Fruit fly (Drosophila melanogaster): Measurements from ENCODE around the gene iPLA2-VIA.

Gene iPLA2-VIA

dm6 chr3L:9838534-9838933, 25.6 kb downstream of the iPLA2-VIA start, which contains the start of gene Cdk8 (continued):
- TF ChIP-seq Ets97D (GFP tag; optimal IDR thresholded peaks at IDR 0.05) (no peak), Nf-YC (tag; optimal IDR thresholded peaks at IDR 0.05) (peak; percentile 58), kah (GFP tag; optimal IDR thresholded peaks at IDR 0.05) (no peak), pan (optimal IDR thresholded peaks at IDR 0.05) (no peak), pan (GFP tag; optimal IDR thresholded peaks at IDR 0.05 in 1 of 2, IDR thresholded peaks at IDR 0.05 in 1 of 2) (peak in 1 of 2 experiments; percentile 31), Hand (GFP tag; optimal IDR thresholded peaks at IDR 0.05) (no peak), Xbp1 (GFP tag; optimal IDR thresholded peaks at IDR 0.05) (peak; percentile 41), sob (GFP tag; IDR thresholded peaks at IDR 0.05) (no peak), CG30020 (tag; optimal IDR thresholded peaks at IDR 0.05) (peak; percentile 42), rib (GFP tag; IDR thresholded peaks at IDR 0.05) (0 out of 2 replicates have a peak, but pooled peaks have one; percentile 27), CG17829 (tag; optimal IDR thresholded peaks at IDR 0.05) (peak; percentile 58), Dp (GFP tag; optimal IDR thresholded peaks at IDR 0.05) (peak; percentile 63), lbe (GFP tag; optimal IDR thresholded peaks at IDR 0.05) (no peak), lmd (GFP tag; IDR thresholded peaks at IDR 0.05) (no peak; the same call in 1 of the 2 replicates), slbo (GFP tag; IDR thresholded peaks at IDR 0.05) (peak; percentile 77), CG15601 (tag; optimal IDR thresholded peaks at IDR 0.05) (peak; percentile 17), mam (GFP tag; optimal IDR thresholded peaks at IDR 0.05) (peak; percentile 31), cad (GFP tag; optimal IDR thresholded peaks at IDR 0.05) (no peak), CG13287 (GFP tag; IDR thresholded peaks at IDR 0.05; ENCODE audit: partially characterized antibody) (peak; percentile 10; the same call in 1 of the 2 replicates), Hmr (GFP tag; optimal IDR thresholded peaks at IDR 0.05) (no peak), wdn (GFP tag; IDR thresholded peaks at IDR 0.05) (0 out of 2 replicates have a peak, but pooled peaks have one; percentile 19), CG9215 (GFP tag; IDR thresholded peaks at IDR 0.05) (no peak), ewg (GFP tag; optimal IDR thresholded peaks at IDR 0.05) (no peak), fu2 (GFP tag; optimal IDR thresholded peaks at IDR 0.05) (peak; percentile 3), Sox100B (GFP tag; optimal IDR thresholded peaks at IDR 0.05) (no peak), CG43689 (GFP tag; IDR thresholded peaks at IDR 0.05) (no peak), Vsx1 (GFP tag; optimal IDR thresholded peaks at IDR 0.05) (no peak), Hr3 (GFP tag; optimal IDR thresholded peaks at IDR 0.05) (peak; percentile 30), mld (GFP tag; IDR thresholded peaks at IDR 0.05; ENCODE audit: partially characterized antibody) (no peak), CG10267 (tag; optimal IDR thresholded peaks at IDR 0.05) (peak; percentile 43), dmrt11E (tag; optimal IDR thresholded peaks at IDR 0.05) (no peak), CG2116 (GFP tag; optimal IDR thresholded peaks at IDR 0.05) (peak; percentile 8), Sry-β (GFP tag; optimal IDR thresholded peaks at IDR 0.05) (peak; percentile 92), MESR4 (GFP tag; optimal IDR thresholded peaks at IDR 0.05) (peak; percentile 26), Fer1 (GFP tag; optimal IDR thresholded peaks at IDR 0.05) (peak; percentile 7), vvl (GFP tag; IDR thresholded peaks at IDR 0.05) (peak; percentile 56; the same call in 1 of the 2 replicates), ci (GFP tag; IDR thresholded peaks at IDR 0.05) (no peak; the same call in 2 of the 3 replicates), CG2875 (GFP tag; optimal IDR thresholded peaks at IDR 0.05) (no peak), CG3838 (GFP tag; optimal IDR thresholded peaks at IDR 0.05) (no peak), CG8359 (GFP tag; optimal IDR thresholded peaks at IDR 0.05; ENCODE audit: borderline replicate concordance) (no peak), Poxn (GFP tag; IDR thresholded peaks at IDR 0.05) (no peak), tgo (GFP tag; IDR thresholded peaks at IDR 0.05) (peak; percentile 22; the same call in 1 of the 3 replicates), usp (GFP tag; optimal IDR thresholded peaks at IDR 0.05) (no peak), YL-1 (GFP tag; optimal IDR thresholded peaks at IDR 0.05) (no peak), CG4328 (GFP tag; optimal IDR thresholded peaks at IDR 0.05) (no peak), CG15514 (GFP tag; optimal IDR thresholded peaks at IDR 0.05) (peak; percentile 39), CG7372 (GFP tag; IDR thresholded peaks at IDR 0.05) (no peak), unpg (GFP tag; optimal IDR thresholded peaks at IDR 0.05) (peak; percentile 38), Antp (GFP tag; optimal IDR thresholded peaks at IDR 0.05) (no peak), CG1233 (GFP tag; optimal IDR thresholded peaks at IDR 0.05) (no peak), zfh2 (GFP tag; optimal IDR thresholded peaks at IDR 0.05) (peak; percentile 14)

Data from whole organism, embryonic.